Fruit fly (Drosophila melanogaster): ENCODE measurements around the gene CG9692.

CG9692 gene

DNA sequence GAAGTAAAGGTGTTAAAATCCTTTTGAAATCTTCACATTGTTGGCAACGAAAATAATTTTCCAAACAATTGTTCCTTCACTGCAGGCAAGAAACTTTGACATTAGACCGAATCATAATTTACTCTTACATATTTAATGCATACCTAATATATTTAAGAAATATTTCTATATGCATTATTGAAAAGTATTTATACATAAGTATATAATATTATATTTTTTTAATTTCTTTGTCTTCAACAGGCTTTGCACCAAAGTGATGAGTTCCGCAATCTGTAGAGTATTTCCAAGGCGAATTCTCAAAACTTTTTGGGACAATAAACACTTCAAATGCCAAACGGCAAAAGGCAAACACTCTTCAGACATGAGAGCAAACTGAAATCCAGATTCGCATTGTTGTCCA lies 7.7 kb upstream of the CG9692 start (continued):
- TF ChIP-seq Dad (GFP tag; optimal IDR thresholded peaks at IDR 0.05) (no peak), CG11093 (GFP tag; IDR thresholded peaks at IDR 0.05) (no peak), vvl (GFP tag; IDR thresholded peaks at IDR 0.05) (peak; percentile 60), BEAF-32 (GFP tag; optimal IDR thresholded peaks at IDR 0.05) (no peak), cad (GFP tag; optimal IDR thresholded peaks at IDR 0.05) (no peak), Rfx (GFP tag; IDR thresholded peaks at IDR 0.05) (peak; percentile 34; the same call in 1 of the 2 replicates), chn (GFP tag; optimal IDR thresholded peaks at IDR 0.05) (no peak), Opbp (GFP tag; IDR thresholded peaks at IDR 0.05; ENCODE audit: partially characterized antibody) (no peak), ase (GFP tag; IDR thresholded peaks at IDR 0.05) (peak; percentile 35; the same call in 1 of the 3 replicates), gsb (GFP tag; IDR thresholded peaks at IDR 0.05) (no peak), tna (GFP tag; IDR thresholded peaks at IDR 0.05; ENCODE audit: partially characterized antibody) (no peak), CG10543 (GFP tag; optimal IDR thresholded peaks at IDR 0.05) (no peak), z (GFP tag; IDR thresholded peaks at IDR 0.05) (no peak), Hey (tag; optimal IDR thresholded peaks at IDR 0.05) (no peak), jing (GFP tag; optimal IDR thresholded peaks at IDR 0.05) (no peak), az2 (GFP tag; optimal IDR thresholded peaks at IDR 0.05) (peak; percentile 35), MBD-R2 (GFP tag; IDR thresholded peaks at IDR 0.05) (no peak), p53 (GFP tag; optimal IDR thresholded peaks at IDR 0.05) (no peak), CG17802 (tag; optimal IDR thresholded peaks at IDR 0.05) (no peak), CG11696 (GFP tag; IDR thresholded peaks at IDR 0.05) (no peak), Elba2 (GFP tag; optimal IDR thresholded peaks at IDR 0.05) (no peak), CG15601 (tag; optimal IDR thresholded peaks at IDR 0.05) (peak; percentile 4), CG8281 (tag; optimal IDR thresholded peaks at IDR 0.05) (no peak), sima (GFP tag; optimal IDR thresholded peaks at IDR 0.05) (no peak), CG11695 (GFP tag; IDR thresholded peaks at IDR 0.05) (peak; percentile 44; the same call in 2 of the 3 replicates), MTF-1 (GFP tag; optimal IDR thresholded peaks at IDR 0.05; ENCODE audit: borderline replicate concordance) (no peak), ERR (GFP tag; optimal IDR thresholded peaks at IDR 0.05) (no peak), tup (GFP tag; optimal IDR thresholded peaks at IDR 0.05) (no peak), CG8924 (tag; optimal IDR thresholded peaks at IDR 0.05) (peak; percentile 45), CG9609 (GFP tag; optimal IDR thresholded peaks at IDR 0.05) (no peak), cg (GFP tag; optimal IDR thresholded peaks at IDR 0.05) (no peak), CG4854 (GFP tag; optimal IDR thresholded peaks at IDR 0.05) (no peak), CG2712 (tag; optimal IDR thresholded peaks at IDR 0.05) (peak; percentile 65), CG6854 (GFP tag; optimal IDR thresholded peaks at IDR 0.05) (no peak), CG12219 (GFP tag; optimal IDR thresholded peaks at IDR 0.05) (no peak), odd (GFP tag; optimal IDR thresholded peaks at IDR 0.05) (no peak), CG10959 (GFP tag; IDR thresholded peaks at IDR 0.05) (no peak), YL-1 (GFP tag; optimal IDR thresholded peaks at IDR 0.05) (no peak), CG10321 (GFP tag; IDR thresholded peaks at IDR 0.05) (no peak), CG1832 (GFP tag; optimal IDR thresholded peaks at IDR 0.05) (no peak), Mrtf (GFP tag; IDR thresholded peaks at IDR 0.05) (no peak), lab (GFP tag; optimal IDR thresholded peaks at IDR 0.05) (peak; percentile 3), CrebB (tag; optimal IDR thresholded peaks at IDR 0.05) (no peak), HLH3B (GFP tag; IDR thresholded peaks at IDR 0.05) (peak; percentile 71), lmd (GFP tag; IDR thresholded peaks at IDR 0.05) (0 out of 2 replicates have a peak, but pooled peaks have one; percentile 29), ranshi (GFP tag; IDR thresholded peaks at IDR 0.05) (0 out of 2 replicates have a peak, but pooled peaks have one; percentile 19), HLH54F (GFP tag; optimal IDR thresholded peaks at IDR 0.05) (no peak), lola (GFP tag; optimal IDR thresholded peaks at IDR 0.05) (peak in 1 of 3 experiments; percentile 2), ash1 (GFP tag; optimal IDR thresholded peaks at IDR 0.05) (no peak), tx (GFP tag; optimal IDR thresholded peaks at IDR 0.05) (no peak), unc-4 (GFP tag; IDR thresholded peaks at IDR 0.05; ENCODE audit: partially characterized antibody) (no peak)

Data from whole organism, embryonic.